Fruit fly (Drosophila melanogaster): ENCODE results near the gene Polr3D.

Gene Polr3D

DNA sequence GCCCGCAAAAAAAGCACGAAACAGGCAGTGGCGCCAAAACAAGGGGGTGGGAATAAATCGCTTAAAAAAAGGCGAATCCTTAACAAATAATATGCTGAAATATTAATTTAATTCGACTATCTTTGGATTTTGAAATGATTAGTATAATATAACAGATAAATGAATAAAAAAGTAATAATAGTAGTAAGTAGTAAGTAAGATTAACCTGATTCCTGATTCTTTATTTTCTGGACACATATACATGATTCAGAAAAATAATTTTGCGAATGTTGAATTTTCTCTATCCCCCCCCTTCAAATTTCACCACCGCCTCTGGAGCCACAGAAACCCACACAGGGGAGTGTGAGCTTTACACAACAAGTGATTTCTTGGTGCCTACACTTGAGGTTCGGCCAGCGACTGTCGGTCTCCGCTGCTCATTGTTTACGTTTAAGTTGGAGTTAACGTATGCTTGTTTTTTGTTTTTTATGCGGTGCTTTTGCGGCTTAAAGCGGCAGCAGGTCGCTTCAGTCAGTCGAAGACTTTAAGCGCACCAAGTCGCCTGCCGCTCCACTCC lies 39.1 kb upstream of the Polr3D start, which contains the start of gene CG7330:
CG7330 (plus strand) TSS at position 506 of the 556 bp plus-strand sequence.
- TF ChIP-seq CG2202 (tag; optimal IDR thresholded peaks at IDR 0.05) (no peak), jumu (GFP tag; optimal IDR thresholded peaks at IDR 0.05) (no peak), CG12219 (GFP tag; optimal IDR thresholded peaks at IDR 0.05) (peak; percentile 86), ash1 (GFP tag; optimal IDR thresholded peaks at IDR 0.05) (no peak), twi (tag; optimal IDR thresholded peaks at IDR 0.05) (peak; percentile 70), nom (GFP tag; optimal IDR thresholded peaks at IDR 0.05) (peak; percentile 66), CG17802 (tag; optimal IDR thresholded peaks at IDR 0.05) (peak; percentile 19), Myb (GFP tag; optimal IDR thresholded peaks at IDR 0.05) (no peak), CG9727 (GFP tag; optimal IDR thresholded peaks at IDR 0.05) (peak; percentile 88), Mrtf (GFP tag; IDR thresholded peaks at IDR 0.05) (peak; percentile 72), CG6654 (GFP tag; optimal IDR thresholded peaks at IDR 0.05) (peak; percentile 63), Antp (GFP tag; optimal IDR thresholded peaks at IDR 0.05) (peak; percentile 31), gt (GFP tag; IDR thresholded peaks at IDR 0.05) (peak; percentile 42; the same call in 1 of the 2 replicates), Drgx (GFP tag; IDR thresholded peaks at IDR 0.05) (peak; percentile 95), C15 (GFP tag; IDR thresholded peaks at IDR 0.05) (peak; percentile 71; the same call in 2 of the 3 replicates), phol (tag; optimal IDR thresholded peaks at IDR 0.05) (peak; percentile 95), GATAe (GFP tag; conservative IDR thresholded peaks at IDR 0.05) (no peak; the same call in 1 of the 2 replicates), CG32767 (GFP tag; IDR thresholded peaks at IDR 0.05) (peak; percentile 90), CG11247 (GFP tag; IDR thresholded peaks at IDR 0.05) (peak; percentile 77), sc (optimal IDR thresholded peaks at IDR 0.05) (no peak), sc (GFP tag; optimal IDR thresholded peaks at IDR 0.05) (peak; percentile 79), gro (GFP tag; optimal IDR thresholded peaks at IDR 0.05) (peak; percentile 14), ac (GFP tag; optimal IDR thresholded peaks at IDR 0.05) (peak; percentile 14), bsh (GFP tag; optimal IDR thresholded peaks at IDR 0.05) (peak; percentile 24 to 72), CoRest (tag; optimal IDR thresholded peaks at IDR 0.05) (peak; percentile 97), unpg (GFP tag; optimal IDR thresholded peaks at IDR 0.05) (peak; percentile 92), Lim3 (GFP tag; IDR thresholded peaks at IDR 0.05) (0 out of 2 replicates have a peak, but pooled peaks have one; percentile 44), CG4707 (GFP tag; optimal IDR thresholded peaks at IDR 0.05) (peak; percentile 33), Hsf (GFP tag; optimal IDR thresholded peaks at IDR 0.05) (peak; percentile 77), Elba2 (GFP tag; optimal IDR thresholded peaks at IDR 0.05) (no peak), CG4854 (GFP tag; optimal IDR thresholded peaks at IDR 0.05) (peak; percentile 63), Med (GFP tag) (peak; percentile 89), CG7745 (tag; optimal IDR thresholded peaks at IDR 0.05) (no peak), zfh2 (GFP tag; optimal IDR thresholded peaks at IDR 0.05) (peak; percentile 69), Optix (GFP tag; IDR thresholded peaks at IDR 0.05) (no peak), CG6765 (GFP tag; optimal IDR thresholded peaks at IDR 0.05) (peak; percentile 91), dati (GFP tag; IDR thresholded peaks at IDR 0.05) (no peak; the same call in 1 of the 2 replicates), CG3163 (GFP tag; optimal IDR thresholded peaks at IDR 0.05) (no peak), dimm (GFP tag; IDR thresholded peaks at IDR 0.05) (peak; percentile 58; the same call in 1 of the 2 replicates), CG11085 (GFP tag; IDR thresholded peaks at IDR 0.05) (0 out of 2 replicates have a peak, but pooled peaks have one; percentile 24), stwl (tag; optimal IDR thresholded peaks at IDR 0.05) (no peak), sd (tag; optimal IDR thresholded peaks at IDR 0.05) (peak; percentile 73), pfk (GFP tag; optimal IDR thresholded peaks at IDR 0.05) (no peak), Lpt (GFP tag; optimal IDR thresholded peaks at IDR 0.05) (no peak), Atf6 (GFP tag; IDR thresholded peaks at IDR 0.05) (peak; percentile 89), CG8478 (optimal IDR thresholded peaks at IDR 0.05) (no peak), scrt (GFP tag; optimal IDR thresholded peaks at IDR 0.05) (peak; percentile 89), Six4 (GFP tag; optimal IDR thresholded peaks at IDR 0.05) (peak; percentile 76), CG13287 (GFP tag; IDR thresholded peaks at IDR 0.05; ENCODE audit: partially characterized antibody) (no peak), CG16863 (GFP tag; optimal IDR thresholded peaks at IDR 0.05) (peak; percentile 59), CG15601 (tag; optimal IDR thresholded peaks at IDR 0.05) (peak; percentile 79)
